Worm (Caenorhabditis elegans) whole organism, L4 larva: ENCODE results near the gene vha-13.
"Not testable (repeated sequence)": the region's sequence is repeated elsewhere in the genome, so short reads cannot be mapped to it uniquely, and the experiment has no call there.

ENCODE experiments used
- D1046.2 ChIP-seq: fragments of 200-800 bp; sonication (Bioruptor generic); IDR thresholded peaks from 2 replicates; pipeline ENCODE4 v1.3.6; 2022; ENCODE audit warnings: missing genetic modification characterization, missing compliant biosample characterization
- F37D6.2 ChIP-seq: sonication (generic microtip); optimal IDR thresholded peaks from 2 replicates; lab custom pipeline; 2016; ENCODE audit warnings: mild to moderate bottlenecking, missing genetic modification characterization, missing compliant biosample characterization
- Y105C5A.15 ChIP-seq: fragments of 200-800 bp; sonication (Bioruptor generic); IDR thresholded peaks from 2 replicates; pipeline ENCODE4 v1.3.6; 2022; ENCODE audit warnings: missing genetic modification characterization, missing compliant biosample characterization
- Y5F2A.4 ChIP-seq: fragments of 200-800 bp; sonication (Bioruptor generic); optimal IDR thresholded peaks from 2 replicates; lab custom pipeline; 2018; ENCODE audit warnings: mild to moderate bottlenecking, missing genetic modification characterization, missing compliant biosample characterization
- Y75B8A.6 ChIP-seq: fragments of 200-800 bp; sonication (Bioruptor generic); IDR thresholded peaks from 2 replicates; pipeline ENCODE4 v1.3.6; 2022; ENCODE audit warnings: missing genetic modification reagents, missing genetic modification characterization, missing compliant biosample characterization
- ZK337.2 ChIP-seq: fragments of 200-800 bp; sonication (Bioruptor generic); IDR thresholded peaks from 2 replicates; pipeline ENCODE4 v1.3.6; 2022; ENCODE audit warnings: missing genetic modification reagents, missing genetic modification characterization, missing compliant biosample characterization
- ZK546.5 ChIP-seq, 2 experiments: sonication (generic microtip); optimal IDR thresholded peaks; 2 replicates each; lab custom pipeline; 2017; ENCODE audit warnings: missing biosample characterization in 2 of 2, missing genetic modification characterization in 2 of 2
- ceh-20 ChIP-seq: fragments of 200-800 bp; sonication (Bioruptor generic); IDR thresholded peaks from 2 replicates; pipeline ENCODE4 v1.3.6; 2022; ENCODE audit warnings: missing genetic modification reagents, missing genetic modification characterization, missing compliant biosample characterization
- ceh-82 ChIP-seq: sonication (generic microtip); optimal IDR thresholded peaks from 2 replicates; lab custom pipeline; 2017; ENCODE audit warnings: missing biosample characterization, missing genetic modification characterization
- cey-2 ChIP-seq: sonication (generic microtip); optimal IDR thresholded peaks from 3 replicates; lab custom pipeline; 2017; ENCODE audit warnings: missing genetic modification characterization, mild to moderate bottlenecking, missing compliant biosample characterization, antibody characterized with exemption, borderline replicate concordance; ENCODE audit not compliant: insufficient read depth
- daf-8 ChIP-seq: fragments of 200-800 bp; sonication (Bioruptor generic); IDR thresholded peaks from 2 replicates; pipeline ENCODE4 v1.3.6; 2022; ENCODE audit warnings: missing genetic modification characterization, missing compliant biosample characterization
- dmd-6 ChIP-seq: fragments of 200-800 bp; sonication (Bioruptor generic); IDR thresholded peaks from 2 replicates; pipeline ENCODE4 v1.3.6; 2022; ENCODE audit warnings: missing genetic modification reagents, missing genetic modification characterization, missing compliant biosample characterization
- dmd-8 ChIP-seq: fragments of 200-800 bp; sonication (Bioruptor generic); IDR thresholded peaks from 2 replicates; pipeline ENCODE4 v1.3.6; 2022; ENCODE audit warnings: missing genetic modification characterization, missing compliant biosample characterization
- dpl-1 ChIP-seq: fragments of 150-350 bp; optimal IDR thresholded peaks from 2 replicates; lab custom pipeline; 2014; ENCODE audit warnings: missing biosample characterization, missing genetic modification reagents, missing genetic modification characterization
- fos-1 ChIP-seq: fragments of 150-350 bp; optimal IDR thresholded peaks from 2 replicates; lab custom pipeline; 2014; ENCODE audit warnings: missing biosample characterization, missing genetic modification characterization
- hlh-30 ChIP-seq: sonication (generic microtip); optimal IDR thresholded peaks from 2 replicates; lab custom pipeline; 2017; ENCODE audit warnings: antibody characterized with exemption, mild to moderate bottlenecking, missing genetic modification characterization, missing compliant biosample characterization; ENCODE audit not compliant: insufficient read depth
- jun-1 ChIP-seq: fragments of 150-350 bp; optimal IDR thresholded peaks from 2 replicates; lab custom pipeline; 2014; ENCODE audit warnings: missing biosample characterization, missing genetic modification reagents, missing genetic modification characterization
- lim-7 ChIP-seq: fragments of 200-800 bp; sonication (Bioruptor generic); IDR thresholded peaks from 2 replicates; pipeline ENCODE4 v1.3.6; 2022; ENCODE audit warnings: missing genetic modification characterization, missing compliant biosample characterization
- lsy-2 ChIP-seq, 2 experiments: fragments of 150-350 bp in 1 of 2; sonication (generic microtip) in 1 of 2; optimal IDR thresholded peaks; 2 replicates each; lab custom pipeline; 2014 to 2017; ENCODE audit warnings: missing biosample characterization in 2 of 2, missing genetic modification characterization in 2 of 2
- mdl-1 ChIP-seq, 2 experiments: fragments of 150-350 bp in 1 of 2; sonication (generic microtip) in 1 of 2; optimal IDR thresholded peaks; 2 replicates each; lab custom pipeline; 2014 to 2017; ENCODE audit warnings: missing biosample characterization in 2 of 2, missing genetic modification characterization in 2 of 2
- mes-2 ChIP-seq: sonication (generic microtip); optimal IDR thresholded peaks from 2 replicates; lab custom pipeline; 2016; ENCODE audit warnings: missing genotype, mild to moderate bottlenecking, missing genetic modification characterization, missing compliant biosample characterization; ENCODE audit not compliant: poor library complexity, severe bottlenecking
- mxl-2 ChIP-seq: fragments of 200-800 bp; sonication (Bioruptor generic); conservative IDR thresholded peaks from 2 replicates; pipeline ENCODE4 v1.3.6; 2022; ENCODE audit warnings: missing genetic modification reagents, missing genetic modification characterization, missing compliant biosample characterization
- nhr-11 ChIP-seq: fragments of 150-350 bp; optimal IDR thresholded peaks from 2 replicates; lab custom pipeline; 2014; ENCODE audit warnings: missing biosample characterization, missing genetic modification characterization
- nhr-111 ChIP-seq: fragments of 200-800 bp; sonication (Bioruptor generic); optimal IDR thresholded peaks from 2 replicates; lab custom pipeline; 2018; ENCODE audit warnings: mild to moderate bottlenecking, missing genetic modification characterization, missing compliant biosample characterization
- nhr-25 ChIP-seq: sonication (generic microtip); optimal IDR thresholded peaks from 2 replicates; lab custom pipeline; 2017; ENCODE audit warnings: missing genetic modification characterization, mild to moderate bottlenecking, missing compliant biosample characterization, antibody characterized with exemption, moderate library complexity, borderline replicate concordance; ENCODE audit not compliant: insufficient read depth
- nhr-28 ChIP-seq: fragments of 150-350 bp; optimal IDR thresholded peaks from 2 replicates; lab custom pipeline; 2014; ENCODE audit warnings: missing biosample characterization, missing genetic modification characterization
- nhr-41 ChIP-seq: fragments of 200-800 bp; sonication (Bioruptor generic); IDR thresholded peaks from 2 replicates; pipeline ENCODE4 v1.3.6; 2022; ENCODE audit warnings: missing genetic modification reagents, missing genetic modification characterization, missing compliant biosample characterization
- nhr-42 ChIP-seq: fragments of 200-800 bp; sonication (Bioruptor generic); IDR thresholded peaks from 2 replicates; pipeline ENCODE4 v1.3.6; 2022; ENCODE audit warnings: missing genetic modification characterization, missing compliant biosample characterization
- nhr-76 ChIP-seq: fragments of 150-350 bp; optimal IDR thresholded peaks from 2 replicates; lab custom pipeline; 2014; ENCODE audit warnings: missing biosample characterization, missing genetic modification characterization
- pha-4 ChIP-seq, 2 experiments: fragments of 150-350 bp in 1 of 2; fragments of 200-800 bp in 1 of 2; sonication (Bioruptor generic) in 1 of 2; IDR thresholded peaks in 1 of 2; optimal IDR thresholded peaks in 1 of 2; 2 replicates each; pipeline versions ENCODE4 v1.3.6 to Lab custom; 2014 to 2022; ENCODE audit warnings: missing genetic modification characterization in 2 of 2, missing genetic modification reagents in 2 of 2, missing biosample characterization in 1 of 2, missing compliant biosample characterization in 1 of 2
- php-3 ChIP-seq: fragments of 200-800 bp; sonication (Bioruptor generic); IDR thresholded peaks from 2 replicates; pipeline ENCODE4 v1.3.6; 2022; ENCODE audit warnings: missing genetic modification reagents, missing genetic modification characterization, missing compliant biosample characterization
- skn-1 ChIP-seq: fragments of 150-350 bp; optimal IDR thresholded peaks from 2 replicates; lab custom pipeline; 2014; ENCODE audit warnings: missing biosample characterization, missing genetic modification characterization
- snpc-1.2 ChIP-seq: fragments of 200-800 bp; sonication (Bioruptor generic); IDR thresholded peaks from 2 replicates; pipeline ENCODE4 v1.3.6; 2022; ENCODE audit warnings: missing genetic modification reagents, missing genetic modification characterization, missing compliant biosample characterization
- tag-97 ChIP-seq: fragments of 200-800 bp; sonication (Bioruptor generic); IDR thresholded peaks from 2 replicates; pipeline ENCODE4 v1.3.6; 2022; ENCODE audit warnings: missing genetic modification characterization, missing compliant biosample characterization
- unc-62 ChIP-seq, 3 experiments: fragments of 150-350 bp in 1 of 3; sonication (generic microtip); optimal IDR thresholded peaks in 2 of 3; peaks in 1 of 3; 1 replicate in 1 of 3; 2 replicates in 2 of 3; lab custom pipeline; 2014 to 2017; ENCODE audit warnings: missing biosample characterization in 3 of 3, missing genetic modification characterization in 3 of 3, missing genetic modification reagents in 3 of 3, missing genotype in 1 of 3
- vab-7 ChIP-seq: fragments of 200-800 bp; sonication (Bioruptor generic); IDR thresholded peaks from 2 replicates; pipeline ENCODE4 v1.3.6; 2022; ENCODE audit warnings: missing genetic modification reagents, missing genetic modification characterization, missing compliant biosample characterization
- zip-11 ChIP-seq: fragments of 200-800 bp; sonication (Bioruptor generic); IDR thresholded peaks from 2 replicates; pipeline ENCODE4 v1.3.6; 2022; ENCODE audit warnings: missing genetic modification characterization, missing compliant biosample characterization
- ztf-11 ChIP-seq: fragments of 150-350 bp; optimal IDR thresholded peaks from 2 replicates; lab custom pipeline; 2014; ENCODE audit warnings: missing biosample characterization, missing genetic modification characterization

vha-13 gene

DNA sequence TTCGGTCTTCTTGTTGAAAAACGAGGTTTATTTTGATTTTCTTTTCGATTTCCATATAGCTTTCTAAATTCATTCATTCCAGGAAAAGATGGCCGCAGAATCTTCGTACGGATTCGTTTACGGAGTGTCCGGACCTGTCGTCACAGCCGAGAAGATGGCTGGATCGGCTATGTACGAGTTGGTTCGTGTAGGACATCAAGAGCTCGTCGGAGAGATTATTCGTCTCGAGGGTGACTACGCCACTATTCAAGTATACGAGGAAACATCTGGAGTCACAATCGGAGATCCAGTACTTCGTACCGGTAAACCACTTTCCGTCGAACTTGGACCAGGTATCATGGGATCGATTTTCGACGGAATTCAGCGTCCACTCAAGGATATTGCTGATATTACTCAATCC, at the start of gene vha-13:
Gene vha-13 (plus strand): TSS at position 81 of the 400 bp plus-strand sequence.
- TF ChIP-seq mdl-1 (tag; optimal IDR thresholded peaks at IDR 0.05; lab: Kevin White, UChicago): no peak
- no peak for TF ChIP-seq zip-11
- no peak for TF ChIP-seq ceh-20 (GFP tag; lab: Robert Waterston, UW)
- no peak for TF ChIP-seq Y75B8A.6
- peak in 1 of 2 experiments; percentile 72 for TF ChIP-seq unc-62 (GFP tag; optimal IDR thresholded peaks at IDR 0.05 in 1 of 2; lab: Kevin White, UChicago)
- TF ChIP-seq unc-62 (tag; optimal IDR thresholded peaks at IDR 0.05; lab: Kevin White, UChicago): no peak

- not testable (repeated sequence) for TF ChIP-seq skn-1 (tag; lab: Kevin White, UChicago); dmd-6; nhr-111 (GFP tag; lab: Kevin White, UChicago)
These were observed 44.7 kb upstream of the vha-13 start, which contains the start of gene spig-4 for ce11 chrV:14306771-14307170. spig-4 (minus strand) TSS chrV:14306871.

DNA sequence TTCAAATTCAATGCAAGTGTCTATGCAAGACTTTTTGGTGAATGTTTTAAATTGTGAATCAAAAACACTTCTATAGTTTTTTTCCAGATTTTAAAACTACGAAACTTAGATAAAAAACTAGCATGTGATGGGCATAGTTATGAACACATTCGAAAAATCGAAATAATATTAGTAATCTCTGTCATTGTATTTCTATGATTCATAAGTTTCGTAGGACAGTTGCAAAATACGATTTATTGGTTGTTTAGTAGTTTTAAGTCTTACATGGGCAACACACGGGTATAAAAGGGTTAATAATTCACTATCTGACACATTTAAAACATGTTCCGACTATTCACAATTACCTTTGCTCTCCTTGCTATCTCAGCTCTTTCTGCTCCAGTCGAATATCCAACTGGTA, 43.3 kb upstream of the vha-13 start, which contains the start of gene spig-5:
Gene spig-5 (plus strand): TSS at position 301 of the 400 bp plus-strand sequence.
- not testable (repeated sequence) for TF ChIP-seq tag-97 (GFP tag; lab: Robert Waterston, UW); nhr-76 (tag; lab: Kevin White, UChicago); zip-11

DNA sequence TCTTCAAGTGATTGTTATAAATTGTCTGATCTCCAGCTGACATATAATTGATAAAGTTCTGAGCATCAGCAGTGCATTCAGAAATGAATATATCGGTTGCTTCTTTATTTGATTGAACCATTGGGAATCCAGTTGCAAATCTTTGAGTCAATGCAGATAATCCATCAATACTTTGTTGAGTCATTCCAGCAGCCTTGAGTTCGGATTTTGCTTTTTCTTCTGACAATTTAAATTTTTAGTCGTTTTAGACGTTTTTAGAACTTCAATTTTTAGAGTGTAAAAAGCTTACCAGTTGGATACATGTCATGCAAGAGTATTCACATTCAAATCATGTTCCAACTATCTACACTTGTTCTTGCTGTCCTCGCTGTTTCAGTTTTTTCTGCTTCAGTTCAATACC, 41.9 kb upstream of the vha-13 start, which contains the start of gene F14D7.14:
Gene F14D7.14 (plus strand): TSS at position 301 of the 400 bp plus-strand sequence.
- not testable (repeated sequence) for TF ChIP-seq nhr-28 (tag; lab: Kevin White, UChicago); D1046.2 (GFP tag; lab: Robert Waterston, UW); php-3 (GFP tag; lab: Robert Waterston, UW)

- no peak for TF ChIP-seq ztf-11 (tag; lab: Kevin White, UChicago)
- TF ChIP-seq hlh-30: no peak
- TF ChIP-seq nhr-41 (GFP tag; lab: Robert Waterston, UW): no peak
- TF ChIP-seq tag-97 (GFP tag; lab: Robert Waterston, UW): no peak
- no peak for TF ChIP-seq nhr-25 (tag; lab: Kevin White, UChicago)
- TF ChIP-seq jun-1 (tag; lab: Kevin White, UChicago): no peak
- no peak for TF ChIP-seq daf-8 (GFP tag; lab: Robert Waterston, UW)
- no peak for TF ChIP-seq vab-7 (GFP tag; lab: Robert Waterston, UW)
- no peak for TF ChIP-seq ZK337.2 (GFP tag; lab: Robert Waterston, UW)
- TF ChIP-seq mxl-2: no peak
- no peak for TF ChIP-seq ZK546.5 (tag; optimal IDR thresholded peaks at IDR 0.05; lab: Kevin White, UChicago)
- no peak for TF ChIP-seq pha-4 (GFP tag; IDR thresholded peaks at IDR 0.05; lab: Robert Waterston, UW)
- no peak for TF ChIP-seq pha-4 (tag; optimal IDR thresholded peaks at IDR 0.05; lab: Kevin White, UChicago)
- no peak for TF ChIP-seq snpc-1.2 (GFP tag; lab: Robert Waterston, UW)
- TF ChIP-seq dmd-6: no peak
- no peak for TF ChIP-seq nhr-11 (tag; lab: Kevin White, UChicago)
These were observed 40.4 kb upstream of the vha-13 start, which contains the start of gene ddn-3 for ce11 chrV:14311115-14311514. ddn-3 (minus strand) TSS chrV:14311215.

ce11 chrV:14312695-14313094, 38.8 kb upstream of the vha-13 start, which contains the start of gene F14D7.8:
F14D7.8 (minus strand) TSS chrV:14312795.
- no peak for TF ChIP-seq lsy-2 (tag; optimal IDR thresholded peaks at IDR 0.05; lab: Kevin White, UChicago)
- no peak for TF ChIP-seq Y5F2A.4 (GFP tag; lab: Kevin White, UChicago)
- TF ChIP-seq F37D6.2 (tag; lab: Kevin White, UChicago): no peak
- no peak for TF ChIP-seq cey-2 (tag; lab: Kevin White, UChicago)
- no peak for TF ChIP-seq fos-1
- TF ChIP-seq ceh-82: no peak
- no peak for TF ChIP-seq ZK546.5 (tag; optimal IDR thresholded peaks at IDR 0.05; lab: Kevin White, UChicago)
- no peak for TF ChIP-seq zip-11
- no peak for TF ChIP-seq jun-1 (tag; lab: Kevin White, UChicago)
- no peak for TF ChIP-seq nhr-42 (GFP tag; lab: Robert Waterston, UW)
- TF ChIP-seq Y105C5A.15 (GFP tag; lab: Robert Waterston, UW): no peak
- no peak for TF ChIP-seq mes-2 (tag; lab: Kevin White, UChicago)
- no peak for TF ChIP-seq dmd-8 (GFP tag; lab: Robert Waterston, UW)
- no peak for TF ChIP-seq dpl-1 (GFP tag; lab: Kevin White, UChicago)
- no peak for TF ChIP-seq nhr-41 (GFP tag; lab: Robert Waterston, UW)
- TF ChIP-seq lim-7: no peak
